Fruit fly (Drosophila melanogaster) whole organism: ENCODE data around the gene CG15169.
A peak's percentile ranks its signal among the peaks of the same experiment; 100 is the strongest.

Source experiments
- CG8478 ChIP-seq: fragments of >200 bp; optimal IDR thresholded peaks from 2 replicates; lab custom pipeline; 2018; ENCODE audit warnings: inconsistent platforms
- Dll ChIP-seq: fragments of >200 bp; optimal IDR thresholded peaks from 2 replicates; lab custom pipeline; 2017
- EcR ChIP-seq, 2 experiments: fragments of >200 bp; optimal IDR thresholded peaks; 2 replicates each; lab custom pipeline; 2017; ENCODE audit warnings: missing biosample characterization in 2 of 2, missing genetic modification characterization in 2 of 2, missing genetic modification reagents in 2 of 2
- pan ChIP-seq: fragments of >200 bp; optimal IDR thresholded peaks from 2 replicates; lab custom pipeline; 2017
- psq ChIP-seq: fragments of >200 bp; optimal IDR thresholded peaks from 2 replicates; lab custom pipeline; 2017
- usp ChIP-seq: fragments of >200 bp; optimal IDR thresholded peaks from 2 replicates; lab custom pipeline; 2017; ENCODE audit warnings: missing biosample characterization, missing genetic modification characterization, mixed read lengths

CG15169 gene

dm6 chr2L:18953512-18954254 lies 37.1 kb upstream of the CG15169 start:
- no peak for TF ChIP-seq CG8478
- no peak for TF ChIP-seq Dll
- no peak for TF ChIP-seq usp (GFP tag; lab: Kevin White, UChicago)
- TF ChIP-seq pan (lab: Kevin White, UChicago): no peak
- no peak for TF ChIP-seq EcR (GFP tag; optimal IDR thresholded peaks at IDR 0.05; lab: Kevin White, UChicago)
- TF ChIP-seq psq (lab: Kevin White, UChicago): no peak

DNA sequence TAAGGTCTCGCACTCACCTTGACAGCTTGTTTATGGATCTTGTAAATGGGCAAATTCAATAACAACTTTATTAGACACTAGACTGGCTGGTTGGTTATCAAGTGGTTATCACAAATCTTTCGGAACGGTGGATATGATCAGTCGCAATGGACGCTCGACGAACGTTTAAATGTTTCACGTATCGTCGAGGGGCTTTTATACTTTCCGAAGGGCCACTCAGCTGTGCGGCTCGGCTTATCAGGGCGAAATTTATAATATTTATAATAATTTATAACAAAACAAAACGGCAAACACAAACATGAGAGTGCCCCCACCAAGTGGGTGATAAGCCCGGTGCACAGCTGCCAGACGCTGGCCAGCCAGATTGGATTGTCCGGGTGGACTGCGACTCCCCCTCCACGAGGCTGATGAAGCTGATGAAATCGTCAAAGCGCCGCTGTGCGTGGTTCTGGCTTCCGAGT lies 36.5 kb upstream of the CG15169 start, which contains the start of gene CG10621:
Gene CG10621 (minus strand): TSS at position 177 of the 461 bp plus-strand sequence.
- TF ChIP-seq EcR (GFP tag; optimal IDR thresholded peaks at IDR 0.05; lab: Kevin White, UChicago) (no peak), Dll (no peak), psq (lab: Kevin White, UChicago) (no peak), pan (lab: Kevin White, UChicago) (no peak), usp (GFP tag; lab: Kevin White, UChicago) (no peak), CG8478 (no peak)

dm6 chr2L:18955666-18956065 lies 35.2 kb upstream of the CG15169 start:
- no peak for TF ChIP-seq Dll
- peak; percentile 7 for TF ChIP-seq pan (lab: Kevin White, UChicago)

dm6 chr2L:18957142-18957674 lies 33.6 kb upstream of the CG15169 start, which contains the start of gene Bhmt:
Gene Bhmt, minus strand, starts transcription at chr2L:18957311.
- TF ChIP-seq EcR (GFP tag; optimal IDR thresholded peaks at IDR 0.05; lab: Kevin White, UChicago) (no peak), psq (lab: Kevin White, UChicago) (no peak), usp (GFP tag; lab: Kevin White, UChicago) (no peak), Dll (no peak), CG8478 (no peak), pan (lab: Kevin White, UChicago) (no peak)

DNA sequence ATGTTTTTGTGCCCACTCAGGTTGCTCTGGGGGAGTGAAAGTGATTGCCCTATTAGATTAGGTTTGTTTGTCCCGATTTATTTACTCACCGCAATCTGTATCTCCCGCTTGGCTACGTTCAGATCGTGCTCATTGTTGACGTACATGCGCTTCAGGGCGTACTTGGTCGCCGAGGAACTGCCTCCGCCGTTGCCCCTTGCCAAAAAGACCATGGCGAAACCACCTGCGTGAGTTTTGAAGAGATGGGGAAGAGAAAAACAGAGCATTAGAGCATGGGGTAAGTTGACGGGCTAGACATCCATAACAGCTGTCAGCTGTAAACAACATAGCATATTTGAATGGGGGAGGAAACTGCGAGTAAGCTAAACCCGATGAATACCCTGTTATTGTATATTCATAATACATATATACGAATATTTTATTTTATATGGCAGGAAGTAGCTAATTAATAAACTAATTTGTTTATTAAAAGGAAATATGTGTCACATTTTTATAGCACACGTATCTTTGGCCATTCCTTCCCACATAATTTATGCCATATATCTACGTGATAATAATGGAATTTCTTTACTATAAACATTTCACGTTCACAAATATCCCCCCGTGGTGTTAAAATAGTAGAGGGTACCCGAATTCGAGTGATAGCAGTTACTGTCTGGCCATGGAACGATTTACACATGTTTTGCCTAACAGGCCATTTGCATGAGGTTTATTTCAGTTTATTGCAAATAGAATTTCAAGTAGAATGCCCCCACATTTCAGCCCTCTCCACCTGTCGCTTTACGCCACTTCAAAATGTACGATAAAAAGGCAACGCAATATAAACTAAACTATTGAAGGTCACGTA lies 25.2 kb upstream of the CG15169 start:
- TF ChIP-seq psq (lab: Kevin White, UChicago) (no peak), pan (lab: Kevin White, UChicago) (peak; percentile 59), Dll (no peak)

DNA sequence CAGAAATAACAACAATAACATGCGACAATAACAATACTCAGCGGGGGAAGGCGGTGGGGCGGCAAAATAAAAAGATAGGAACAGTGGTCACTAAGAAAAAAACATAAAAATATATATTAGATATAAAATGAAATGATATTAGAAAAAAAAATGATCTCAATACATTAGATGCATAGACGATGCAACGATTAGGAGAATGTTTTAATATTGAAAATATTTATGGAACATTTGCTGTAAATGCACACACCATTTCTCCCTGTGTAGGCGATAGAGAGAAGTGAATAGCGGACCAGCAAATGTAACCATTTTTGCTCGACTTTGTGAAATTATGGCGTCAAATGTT lies 24.6 kb upstream of the CG15169 start:
- TF ChIP-seq pan (lab: Kevin White, UChicago): no peak
- no peak for TF ChIP-seq usp (GFP tag; lab: Kevin White, UChicago)
- TF ChIP-seq CG8478: no peak
- TF ChIP-seq Dll: no peak
- no peak for TF ChIP-seq psq (lab: Kevin White, UChicago)
- no peak for TF ChIP-seq EcR (GFP tag; optimal IDR thresholded peaks at IDR 0.05; lab: Kevin White, UChicago)

DNA sequence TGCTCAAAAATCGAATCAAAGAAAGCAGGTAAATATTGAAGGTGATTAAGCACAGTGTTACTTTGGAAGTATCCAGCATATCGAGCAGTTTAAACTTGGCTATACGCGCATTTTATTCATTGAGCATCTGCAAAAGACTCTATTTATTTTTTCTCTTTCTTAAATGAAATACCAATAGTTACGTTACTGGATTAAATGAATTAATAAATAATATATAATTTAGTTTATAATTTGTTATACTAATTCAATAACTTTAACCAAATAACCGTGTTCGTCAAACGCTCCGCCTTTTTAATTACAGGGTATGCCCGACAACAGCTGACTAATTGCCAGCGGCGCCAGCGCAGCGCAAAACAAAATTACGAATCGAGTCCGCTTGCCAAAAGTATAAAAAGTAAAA lies 24.0 kb upstream of the CG15169 start:
- peak; percentile 63 for TF ChIP-seq pan (lab: Kevin White, UChicago)
- TF ChIP-seq EcR (GFP tag; optimal IDR thresholded peaks at IDR 0.05; lab: Kevin White, UChicago): no peak
- TF ChIP-seq psq (lab: Kevin White, UChicago): no peak
- TF ChIP-seq CG8478: no peak
- no peak for TF ChIP-seq Dll
- TF ChIP-seq usp (GFP tag; lab: Kevin White, UChicago): no peak

- no peak for TF ChIP-seq Dll
- TF ChIP-seq EcR (GFP tag; optimal IDR thresholded peaks at IDR 0.05; lab: Kevin White, UChicago): no peak
- no peak for TF ChIP-seq pan (lab: Kevin White, UChicago)
- TF ChIP-seq psq (lab: Kevin White, UChicago): no peak
- TF ChIP-seq usp (GFP tag; lab: Kevin White, UChicago): no peak
- TF ChIP-seq CG8478: no peak
These were observed 22.9 kb upstream of the CG15169 start for dm6 chr2L:18967897-18968296.

DNA sequence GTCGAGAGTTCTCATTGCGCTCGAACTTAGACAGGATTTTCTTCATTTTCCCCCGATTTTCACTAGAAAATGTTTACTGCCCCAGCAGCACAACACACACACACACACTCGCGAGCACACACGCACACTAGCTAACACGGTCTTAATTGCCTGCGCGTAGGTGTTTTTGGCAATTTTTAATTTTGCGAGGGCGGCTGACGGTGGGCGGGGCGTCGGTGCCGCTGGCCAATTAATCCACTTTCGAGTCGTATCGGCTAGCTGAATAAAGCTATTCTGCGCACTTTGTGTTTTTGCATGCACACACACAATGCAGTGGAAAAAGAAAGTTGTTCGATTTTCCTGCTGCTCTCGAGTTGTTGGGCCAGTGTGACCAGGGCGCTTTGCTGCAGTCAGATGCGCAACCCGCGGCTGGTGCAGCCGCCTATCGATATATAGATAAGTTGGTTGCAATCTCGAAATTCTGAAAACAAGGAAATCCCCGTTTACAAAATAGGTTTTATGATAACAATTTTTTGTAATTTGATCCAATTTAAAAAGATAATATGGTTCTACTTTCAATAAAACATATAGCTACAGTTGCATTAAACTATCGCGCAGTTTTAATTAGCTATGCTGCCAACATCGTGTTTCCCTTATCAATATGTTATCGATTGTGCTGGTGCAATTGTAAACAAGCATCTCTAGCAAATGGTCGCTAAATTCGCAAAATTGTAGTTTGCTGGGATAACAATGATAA lies 22.3 kb upstream of the CG15169 start, which contains the start of the genes Nak and Tango6:
Gene Nak (minus strand): TSS at position 375 of the 736 bp plus-strand sequence.
Gene Tango6 (plus strand): TSS at position 659 of the 736 bp plus-strand sequence.
- TF ChIP-seq CG8478: peak; percentile 14
- no peak for TF ChIP-seq psq (lab: Kevin White, UChicago)

DNA sequence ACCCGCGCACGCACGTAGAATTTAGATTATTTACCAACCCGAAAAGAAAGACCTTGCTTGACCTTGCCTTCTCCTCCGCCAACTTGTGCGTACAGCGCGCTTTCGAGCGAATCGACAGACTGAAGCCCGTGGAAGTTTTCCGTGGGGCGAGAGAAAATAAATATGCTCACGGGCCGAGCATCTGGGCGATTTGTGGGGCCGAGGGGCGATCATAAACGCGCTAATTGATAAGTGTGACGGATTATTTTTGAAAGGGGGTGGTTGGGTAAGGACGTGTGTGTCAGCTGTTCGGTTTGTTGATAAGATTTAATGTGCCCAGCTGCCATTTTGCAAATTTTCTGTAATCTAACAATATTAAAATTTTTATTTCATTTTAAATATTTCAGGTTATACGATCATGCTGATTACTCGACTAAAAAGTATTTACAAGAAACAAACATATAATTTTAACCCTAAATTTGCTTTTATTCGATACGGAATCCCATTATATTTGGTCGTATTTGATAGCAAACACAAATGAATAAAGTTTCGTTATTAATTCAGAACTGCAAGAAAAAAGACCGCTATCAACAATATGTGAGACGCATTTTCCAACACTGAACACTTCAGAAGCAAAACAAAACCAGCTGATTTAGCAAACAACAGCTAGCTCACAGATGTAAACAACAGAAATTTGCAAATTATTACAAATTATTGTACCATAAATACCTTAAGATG lies 16.6 kb upstream of the CG15169 start, which contains the start of the genes L2HGDH and CG10431:
Gene L2HGDH (minus strand): TSS at position 386 of the 717 bp plus-strand sequence.
Gene CG10431 (plus strand): TSS at position 648 of the 717 bp plus-strand sequence.
- no peak for TF ChIP-seq pan (lab: Kevin White, UChicago)

DNA sequence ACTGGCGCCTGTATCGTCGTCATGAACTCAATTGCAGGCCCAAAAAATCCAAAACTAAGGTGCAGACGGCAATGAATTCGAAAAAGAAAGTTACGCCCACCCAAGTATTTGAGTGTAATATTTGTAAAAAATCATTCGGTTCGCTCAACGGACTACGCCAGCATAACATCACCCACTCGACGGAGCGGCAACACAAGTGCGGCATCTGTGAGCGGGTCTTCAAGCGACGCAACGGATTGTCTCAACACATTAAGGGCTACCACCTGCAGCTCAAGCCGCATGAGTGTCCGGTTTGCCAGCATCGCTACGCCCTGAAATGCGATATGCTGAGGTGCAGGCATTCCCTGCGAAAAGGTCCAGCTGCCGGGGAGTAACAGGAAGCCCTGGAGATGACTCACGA lies 14.1 kb upstream of the CG15169 start:
- no peak for TF ChIP-seq pan (lab: Kevin White, UChicago)
- no peak for TF ChIP-seq EcR (GFP tag; optimal IDR thresholded peaks at IDR 0.05; lab: Kevin White, UChicago)
- TF ChIP-seq CG8478: no peak
- TF ChIP-seq usp (GFP tag; lab: Kevin White, UChicago): no peak
- no peak for TF ChIP-seq Dll
- TF ChIP-seq psq (lab: Kevin White, UChicago): no peak
